Worm (Caenorhabditis elegans) whole organism, mixed stage, embryonic: ENCODE measurements around the gene F44F4.3.
A peak's percentile ranks its signal among the peaks of the same experiment; 100 is the strongest.

ENCODE experiments used
- M03D4.4 ChIP-seq: sonication (generic microtip); optimal IDR thresholded peaks from 2 replicates; lab custom pipeline; 2017; ENCODE audit warnings: mild to moderate bottlenecking, missing genetic modification characterization, missing compliant biosample characterization
- bed-3 ChIP-seq: fragments of 200-800 bp; sonication (Bioruptor generic); optimal IDR thresholded peaks from 3 replicates; lab custom pipeline; 2018; ENCODE audit warnings: mild to moderate bottlenecking, missing genetic modification characterization, moderate library complexity, missing compliant biosample characterization
- blmp-1 ChIP-seq: fragments of 150-350 bp; optimal IDR thresholded peaks from 2 replicates; lab custom pipeline; 2014; ENCODE audit warnings: missing biosample characterization, missing genetic modification characterization
- ceh-39 ChIP-seq: fragments of 150-350 bp; optimal IDR thresholded peaks from 2 replicates; lab custom pipeline; 2014; ENCODE audit warnings: missing biosample characterization, missing genetic modification characterization
- ceh-43 ChIP-seq: fragments of 200-800 bp; sonication (Bioruptor generic); optimal IDR thresholded peaks from 2 replicates; lab custom pipeline; 2018; ENCODE audit warnings: mild to moderate bottlenecking, missing genetic modification characterization, moderate library complexity, missing compliant biosample characterization
- ceh-83 ChIP-seq: fragments of 200-800 bp; sonication (Bioruptor generic); optimal IDR thresholded peaks from 2 replicates; lab custom pipeline; 2018; ENCODE audit warnings: mild to moderate bottlenecking, missing genetic modification characterization, missing compliant biosample characterization
- ces-1 ChIP-seq: fragments of 150-350 bp; optimal IDR thresholded peaks from 2 replicates; lab custom pipeline; 2014; ENCODE audit warnings: missing biosample characterization, missing genetic modification reagents, missing genetic modification characterization
- cnd-1 ChIP-seq: fragments of 200-800 bp; sonication (Bioruptor generic); optimal IDR thresholded peaks from 2 replicates; lab custom pipeline; 2018; ENCODE audit warnings: mild to moderate bottlenecking, missing genetic modification characterization, missing compliant biosample characterization
- drap-1 ChIP-seq: fragments of 200-800 bp; sonication (Bioruptor generic); optimal IDR thresholded peaks from 3 replicates; lab custom pipeline; 2018; ENCODE audit warnings: mild to moderate bottlenecking, missing genetic modification characterization, missing compliant biosample characterization
- elt-1 ChIP-seq: sonication (generic microtip); optimal IDR thresholded peaks from 2 replicates; lab custom pipeline; 2017; ENCODE audit warnings: missing genetic modification characterization, mild to moderate bottlenecking, missing compliant biosample characterization, antibody characterized with exemption, moderate library complexity, borderline replicate concordance; ENCODE audit not compliant: insufficient read depth
- elt-3 ChIP-seq: fragments of 150-350 bp; optimal IDR thresholded peaks from 2 replicates; lab custom pipeline; 2014; ENCODE audit warnings: missing biosample characterization, missing genetic modification characterization
- flh-1 ChIP-seq: fragments of 200-800 bp; sonication (Bioruptor generic); optimal IDR thresholded peaks from 2 replicates; lab custom pipeline; 2018; ENCODE audit warnings: mild to moderate bottlenecking, missing genetic modification characterization, moderate library complexity, missing compliant biosample characterization
- hlh-1 ChIP-seq: fragments of 150-350 bp; optimal IDR thresholded peaks from 2 replicates; lab custom pipeline; 2014; ENCODE audit warnings: missing biosample characterization, missing genetic modification reagents, missing genetic modification characterization
- lin-13 ChIP-seq: fragments of 150-350 bp; optimal IDR thresholded peaks from 2 replicates; lab custom pipeline; 2014; ENCODE audit warnings: missing biosample characterization, missing genetic modification characterization
- lin-32 ChIP-seq: fragments of 200-800 bp; sonication (Bioruptor generic); optimal IDR thresholded peaks from 2 replicates; lab custom pipeline; 2018; ENCODE audit warnings: mild to moderate bottlenecking, missing genetic modification characterization, missing compliant biosample characterization
- lsy-2 ChIP-seq: fragments of 150-350 bp; optimal IDR thresholded peaks from 2 replicates; lab custom pipeline; 2014; ENCODE audit warnings: missing biosample characterization, missing genetic modification characterization
- mab-5 ChIP-seq: fragments of 150-350 bp; optimal IDR thresholded peaks from 2 replicates; lab custom pipeline; 2014; ENCODE audit warnings: missing biosample characterization, missing genetic modification characterization
- mep-1 ChIP-seq: fragments of 150-350 bp; optimal IDR thresholded peaks from 2 replicates; lab custom pipeline; 2017; ENCODE audit warnings: missing biosample characterization, missing genetic modification reagents, missing genetic modification characterization, inconsistent platforms
- mls-2 ChIP-seq: sonication (generic microtip); optimal IDR thresholded peaks from 2 replicates; lab custom pipeline; 2016; ENCODE audit warnings: mild to moderate bottlenecking, missing genetic modification characterization, moderate library complexity, missing compliant biosample characterization
- nhr-12 ChIP-seq: fragments of 150-350 bp; optimal IDR thresholded peaks from 2 replicates; lab custom pipeline; 2014; ENCODE audit warnings: missing biosample characterization, missing genetic modification characterization
- nhr-2 ChIP-seq: fragments of 150-350 bp; optimal IDR thresholded peaks from 2 replicates; lab custom pipeline; 2014; ENCODE audit warnings: missing biosample characterization, missing genetic modification characterization
- nhr-237 ChIP-seq: fragments of 150-350 bp; optimal IDR thresholded peaks from 2 replicates; lab custom pipeline; 2014; ENCODE audit warnings: missing biosample characterization, missing genetic modification characterization
- nhr-28 ChIP-seq: fragments of 150-350 bp; optimal IDR thresholded peaks from 2 replicates; lab custom pipeline; 2014; ENCODE audit warnings: missing biosample characterization, missing genetic modification characterization
- nhr-76 ChIP-seq: sonication (generic microtip); optimal IDR thresholded peaks from 2 replicates; lab custom pipeline; 2017; ENCODE audit warnings: missing biosample characterization, missing genetic modification characterization
- pha-4 ChIP-seq: fragments of 150-350 bp; optimal IDR thresholded peaks from 2 replicates; lab custom pipeline; 2018; ENCODE audit warnings: missing biosample characterization, missing genetic modification reagents, missing genetic modification characterization
- sem-2 ChIP-seq: fragments of 200-800 bp; sonication (Bioruptor generic); optimal IDR thresholded peaks from 2 replicates; lab custom pipeline; 2018; ENCODE audit warnings: mild to moderate bottlenecking, missing genetic modification characterization, missing compliant biosample characterization
- snpc-4 ChIP-seq: fragments of 150-350 bp; optimal IDR thresholded peaks from 2 replicates; lab custom pipeline; 2014; ENCODE audit warnings: missing biosample characterization, missing genetic modification characterization
- sptf-1 ChIP-seq: sonication (generic microtip); optimal IDR thresholded peaks from 2 replicates; lab custom pipeline; 2017; ENCODE audit warnings: mild to moderate bottlenecking, missing genetic modification characterization, moderate library complexity, missing compliant biosample characterization
- tbx-8 ChIP-seq: fragments of 200-800 bp; sonication (Bioruptor generic); optimal IDR thresholded peaks from 2 replicates; lab custom pipeline; 2018; ENCODE audit warnings: mild to moderate bottlenecking, missing genetic modification characterization, moderate library complexity, missing compliant biosample characterization
- unc-39 ChIP-seq: fragments of 150-350 bp; optimal IDR thresholded peaks from 2 replicates; lab custom pipeline; 2014; ENCODE audit warnings: missing biosample characterization, missing genetic modification characterization
- unc-62 ChIP-seq: fragments of 150-350 bp; optimal IDR thresholded peaks from 2 replicates; lab custom pipeline; 2014; ENCODE audit warnings: missing biosample characterization, missing genetic modification reagents, missing genetic modification characterization
- zip-8 ChIP-seq: fragments of 150-350 bp; optimal IDR thresholded peaks from 2 replicates; lab custom pipeline; 2014; ENCODE audit warnings: missing biosample characterization, missing genetic modification characterization

The F44F4.3 gene

ce11 chrII:10880625-10881024, 5.1 kb downstream of the F44F4.3 start, which contains the start of gene lurp-1:
lurp-1 (plus strand) TSS chrII:10880925.
- TF ChIP-seq lsy-2 = no peak
- TF ChIP-seq mab-5 (tag; lab: Kevin White, UChicago) = no peak
- TF ChIP-seq hlh-1 = no peak
- TF ChIP-seq ces-1 = no peak
- no peak for TF ChIP-seq drap-1 (GFP tag; lab: Kevin White, UChicago)
- no peak for TF ChIP-seq nhr-12 (tag; lab: Kevin White, UChicago)
- no peak for TF ChIP-seq tbx-8 (GFP tag; lab: Kevin White, UChicago)
- TF ChIP-seq unc-62 = no peak
- TF ChIP-seq ceh-39 = no peak
- TF ChIP-seq bed-3 (GFP tag; lab: Kevin White, UChicago) = no peak
- no peak for TF ChIP-seq nhr-237 (tag; lab: Kevin White, UChicago)
- TF ChIP-seq M03D4.4 (tag; lab: Kevin White, UChicago) = no peak
- TF ChIP-seq lin-32 (GFP tag; lab: Kevin White, UChicago) = no peak
- no peak for TF ChIP-seq unc-39
- TF ChIP-seq ceh-43 (GFP tag; lab: Kevin White, UChicago) = no peak
- no peak for TF ChIP-seq mep-1 (tag; lab: Kevin White, UChicago)
- no peak for TF ChIP-seq nhr-28 (tag; lab: Kevin White, UChicago)
- TF ChIP-seq sem-2 (GFP tag; lab: Kevin White, UChicago) = no peak
- no peak for TF ChIP-seq nhr-76

ce11 chrII:10873631-10874030, 12.1 kb downstream of the F44F4.3 start, which contains the start of gene orc-2:
orc-2 (plus strand) TSS chrII:10873931.
- TF ChIP-seq cnd-1 (no peak), lin-32 (GFP tag; lab: Kevin White, UChicago) (no peak), ces-1 (no peak), bed-3 (GFP tag; lab: Kevin White, UChicago) (no peak), mls-2 (tag; lab: Kevin White, UChicago) (no peak), nhr-28 (tag; lab: Kevin White, UChicago) (no peak), elt-1 (no peak), hlh-1 (no peak), lin-13 (tag; lab: Kevin White, UChicago) (no peak)

ce11 chrII:10872541-10872940, 13.2 kb downstream of the F44F4.3 start, which contains the start of the genes cyn-4 and copz-1:
cyn-4 (minus strand) TSS chrII:10872611.
copz-1 (plus strand) TSS chrII:10872879.
- TF ChIP-seq ces-1 (peak; percentile 81), tbx-8 (GFP tag; lab: Kevin White, UChicago) (no peak), elt-3 (tag; lab: Kevin White, UChicago) (no peak), ceh-83 (no peak), ceh-39 (peak; percentile 67), zip-8 (tag; lab: Kevin White, UChicago) (no peak), M03D4.4 (tag; lab: Kevin White, UChicago) (no peak), blmp-1 (tag; lab: Kevin White, UChicago) (no peak), mep-1 (tag; lab: Kevin White, UChicago) (peak; percentile 61), pha-4 (tag; lab: Kevin White, UChicago) (peak; percentile 75), drap-1 (GFP tag; lab: Kevin White, UChicago) (no peak), nhr-237 (tag; lab: Kevin White, UChicago) (peak; percentile 28), nhr-2 (peak; percentile 2), nhr-28 (tag; lab: Kevin White, UChicago) (no peak), mls-2 (tag; lab: Kevin White, UChicago) (peak; percentile 41), hlh-1 (peak; percentile 3), unc-62 (no peak), unc-39 (no peak), flh-1 (no peak), sptf-1 (peak; percentile 49), lin-13 (tag; lab: Kevin White, UChicago) (peak; percentile 43), sem-2 (GFP tag; lab: Kevin White, UChicago) (no peak), cnd-1 (no peak), lin-32 (GFP tag; lab: Kevin White, UChicago) (no peak), nhr-76 (no peak), lsy-2 (peak; percentile 78), bed-3 (GFP tag; lab: Kevin White, UChicago) (no peak)

ce11 chrII:10870698-10871097, 15.0 kb downstream of the F44F4.3 start:
- TF ChIP-seq M03D4.4 (tag; lab: Kevin White, UChicago) (no peak), nhr-76 (no peak), tbx-8 (GFP tag; lab: Kevin White, UChicago) (no peak), lin-32 (GFP tag; lab: Kevin White, UChicago) (no peak), ceh-43 (GFP tag; lab: Kevin White, UChicago) (no peak), hlh-1 (no peak), cnd-1 (no peak), snpc-4 (no peak), nhr-12 (tag; lab: Kevin White, UChicago) (no peak), flh-1 (no peak), ceh-83 (no peak), sem-2 (GFP tag; lab: Kevin White, UChicago) (no peak)
